Fruit fly (Drosophila melanogaster) whole organism, pupa: ENCODE measurements around the gene CG45049.

Experiments
- CG10348 ChIP-seq: fragments of 200-800 bp; sonication (Bioruptor generic); IDR thresholded peaks from 2 replicates; pipeline ENCODE4 v1.3.6; 2022; ENCODE audit warnings: missing biosample characterization, missing genetic modification characterization
- CG12605 ChIP-seq: fragments of 200-800 bp; sonication (Bioruptor generic); IDR thresholded peaks from 2 replicates; pipeline ENCODE4 v1.3.6; 2022; ENCODE audit warnings: missing biosample characterization, missing genetic modification characterization
- CG13204 ChIP-seq: fragments of 200-800 bp; sonication (Bioruptor generic); optimal IDR thresholded peaks from 2 replicates; lab custom pipeline; 2018; ENCODE audit warnings: missing biosample characterization, mild to moderate bottlenecking, missing genetic modification characterization, moderate library complexity
- CG14655 ChIP-seq: fragments of 200-800 bp; sonication (Bioruptor generic); optimal IDR thresholded peaks from 3 replicates; lab custom pipeline; 2017; ENCODE audit warnings: mild to moderate bottlenecking, missing biosample characterization, missing genetic modification reagents, missing genetic modification characterization
- CG15710 ChIP-seq: fragments of 200-800 bp; sonication (Bioruptor generic); optimal IDR thresholded peaks from 2 replicates; lab custom pipeline; 2018; ENCODE audit warnings: missing biosample characterization, mild to moderate bottlenecking, missing genetic modification characterization, moderate library complexity
- CG17806 ChIP-seq: fragments of 200-800 bp; sonication (Bioruptor generic); optimal IDR thresholded peaks from 2 replicates; lab custom pipeline; 2018; ENCODE audit warnings: missing biosample characterization, mild to moderate bottlenecking, missing genetic modification characterization, moderate library complexity
- CG32121 ChIP-seq: fragments of 200-800 bp; sonication (Bioruptor generic); IDR thresholded peaks from 2 replicates; pipeline ENCODE4 v1.3.6; 2022; ENCODE audit warnings: missing biosample characterization, missing genetic modification characterization
- CG34367 ChIP-seq: fragments of 200-800 bp; sonication (Bioruptor generic); optimal IDR thresholded peaks from 2 replicates; lab custom pipeline; 2018; ENCODE audit warnings: missing biosample characterization, mild to moderate bottlenecking, missing genetic modification characterization
- CG4496 ChIP-seq: fragments of 200-800 bp; sonication (Bioruptor generic); IDR thresholded peaks from 3 replicates; pipeline ENCODE4 v1.3.6; 2022; ENCODE audit warnings: missing biosample characterization, missing genetic modification characterization
- CG8159 ChIP-seq: fragments of 200-800 bp; sonication (Bioruptor generic); optimal IDR thresholded peaks from 3 replicates; lab custom pipeline; 2018; ENCODE audit warnings: missing biosample characterization, mild to moderate bottlenecking, missing genetic modification characterization, moderate library complexity
- CG8301 ChIP-seq: fragments of 200-800 bp; sonication (Bioruptor generic); optimal IDR thresholded peaks from 2 replicates; lab custom pipeline; 2018; ENCODE audit warnings: missing biosample characterization, mild to moderate bottlenecking, missing genetic modification characterization
- CG9948 ChIP-seq: fragments of 200-800 bp; sonication (Bioruptor generic); optimal IDR thresholded peaks from 2 replicates; lab custom pipeline; 2018; ENCODE audit warnings: missing biosample characterization, mild to moderate bottlenecking, missing genetic modification characterization, moderate library complexity
- D1 ChIP-seq: fragments of 200-800 bp; sonication (Bioruptor generic); optimal IDR thresholded peaks from 2 replicates; lab custom pipeline; 2018; ENCODE audit warnings: missing biosample characterization, mild to moderate bottlenecking, missing genetic modification characterization, moderate library complexity
- EcR ChIP-seq: fragments of 200-800 bp; sonication (Bioruptor generic); optimal IDR thresholded peaks from 3 replicates; lab custom pipeline; 2019; ENCODE audit warnings: missing biosample characterization, missing genetic modification characterization, mild to moderate bottlenecking, moderate library complexity, missing genetic modification reagents
- Ets98B ChIP-seq: fragments of 200-800 bp; sonication (Bioruptor generic); IDR thresholded peaks from 2 replicates; pipeline ENCODE4 v1.3.6; 2022; ENCODE audit warnings: missing biosample characterization, missing genetic modification characterization
- Pif1A ChIP-seq: fragments of 200-800 bp; sonication (Bioruptor generic); optimal IDR thresholded peaks from 3 replicates; lab custom pipeline; 2016; ENCODE audit warnings: missing biosample characterization, missing genetic modification characterization
- Pif1B ChIP-seq: fragments of 200-800 bp; sonication (Bioruptor generic); optimal IDR thresholded peaks from 3 replicates; lab custom pipeline; 2016; ENCODE audit warnings: missing biosample characterization, missing genetic modification characterization
- Snoo ChIP-seq: fragments of 200-800 bp; sonication (Bioruptor generic); optimal IDR thresholded peaks from 3 replicates; lab custom pipeline; 2017; ENCODE audit warnings: missing biosample characterization, mild to moderate bottlenecking, missing genetic modification characterization, inconsistent platforms
- fd96Ca ChIP-seq: fragments of 200-800 bp; sonication (Bioruptor generic); IDR thresholded peaks from 3 replicates; pipeline ENCODE4 v1.3.6; 2022; ENCODE audit warnings: missing biosample characterization, missing genetic modification characterization
- gl ChIP-seq: fragments of 200-800 bp; sonication (Bioruptor generic); optimal IDR thresholded peaks from 2 replicates; lab custom pipeline; 2018; ENCODE audit warnings: missing biosample characterization, mild to moderate bottlenecking, missing genetic modification characterization
- rn ChIP-seq: fragments of 200-800 bp; sonication (Bioruptor generic); IDR thresholded peaks from 2 replicates; pipeline ENCODE4 v1.3.6; 2022; ENCODE audit warnings: missing biosample characterization, missing genetic modification characterization

The CG45049 gene

dm6 chr3R:22757117-22757516 lies 30.4 kb downstream of the CG45049 start:
- TF ChIP-seq D1 (tag; lab: Kevin White, UChicago) (no peak), CG10348 (GFP tag; lab: Robert Waterston, UW) (no peak)

- TF ChIP-seq CG10348 (GFP tag; lab: Robert Waterston, UW) (no peak), Pif1B (no peak), D1 (tag; lab: Kevin White, UChicago) (no peak), gl (no peak)
These were observed 34.2 kb downstream of the CG45049 start, which contains the start of gene Nepl13 for dm6 chr3R:22760988-22761387. TSS of gene Nepl13 (minus strand) at chr3R:22761076.

- TF ChIP-seq rn: no peak
- TF ChIP-seq Pif1A: no peak
- TF ChIP-seq fd96Ca (GFP tag; lab: Robert Waterston, UW): no peak
- no peak for TF ChIP-seq EcR (GFP tag; lab: Kevin White, UChicago)
- TF ChIP-seq CG4496 (GFP tag; lab: Robert Waterston, UW): no peak
- no peak for TF ChIP-seq CG34367
- no peak for TF ChIP-seq CG9948 (tag; lab: Kevin White, UChicago)
- TF ChIP-seq, all 21 proteins: peak for 0
These were observed 36.8 kb downstream of the CG45049 start, which contains the start of gene Nepl14 for dm6 chr3R:22763587-22763986. TSS of gene Nepl14 (minus strand) at chr3R:22763711.

- no peak for TF ChIP-seq CG8301 (tag; lab: Kevin White, UChicago)
- TF ChIP-seq CG14655: no peak
- TF ChIP-seq Snoo (tag; lab: Kevin White, UChicago): no peak
- no peak for TF ChIP-seq Pif1B
These were observed 39.3 kb downstream of the CG45049 start, which contains the start of gene Nepl15 for dm6 chr3R:22766072-22766471. TSS of gene Nepl15 (minus strand) at chr3R:22766172.

dm6 chr3R:22767599-22767998 lies 40.8 kb downstream of the CG45049 start, which contains the start of gene CG13841:
TSS of gene CG13841 (minus strand) at chr3R:22767699.
- no peak for TF ChIP-seq CG17806
- TF ChIP-seq Pif1A: no peak
- TF ChIP-seq Pif1B: no peak
- no peak for TF ChIP-seq Snoo (tag; lab: Kevin White, UChicago)
- no peak for TF ChIP-seq CG13204
- no peak for TF ChIP-seq CG8159 (tag; lab: Kevin White, UChicago)
- no peak for TF ChIP-seq EcR (GFP tag; lab: Kevin White, UChicago)
- TF ChIP-seq CG9948 (tag; lab: Kevin White, UChicago): no peak
- no peak for TF ChIP-seq CG15710 (tag; lab: Kevin White, UChicago)
- TF ChIP-seq fd96Ca (GFP tag; lab: Robert Waterston, UW): no peak
- TF ChIP-seq CG14655: no peak
- TF ChIP-seq rn: no peak
- no peak for TF ChIP-seq CG12605 (GFP tag; lab: Robert Waterston, UW)
- TF ChIP-seq CG10348 (GFP tag; lab: Robert Waterston, UW): no peak
- no peak for TF ChIP-seq CG8301 (tag; lab: Kevin White, UChicago)
- TF ChIP-seq D1 (tag; lab: Kevin White, UChicago): no peak
- no peak for TF ChIP-seq CG34367
- no peak for TF ChIP-seq CG32121 (GFP tag; lab: Robert Waterston, UW)

dm6 chr3R:22768633-22769032 lies 41.9 kb downstream of the CG45049 start, which contains the start of gene CG43091:
TSS of gene CG43091 (minus strand) at chr3R:22768733.
- TF ChIP-seq CG8301 (tag; lab: Kevin White, UChicago) (no peak), CG14655 (no peak), CG32121 (GFP tag; lab: Robert Waterston, UW) (no peak), CG15710 (tag; lab: Kevin White, UChicago) (no peak), CG4496 (GFP tag; lab: Robert Waterston, UW) (no peak), CG9948 (tag; lab: Kevin White, UChicago) (no peak), gl (no peak), D1 (tag; lab: Kevin White, UChicago) (no peak), CG8159 (tag; lab: Kevin White, UChicago) (no peak), Pif1B (no peak), CG17806 (no peak), CG34367 (no peak), Ets98B (GFP tag; lab: Robert Waterston, UW) (no peak), rn (no peak), CG10348 (GFP tag; lab: Robert Waterston, UW) (no peak), Pif1A (no peak)

dm6 chr3R:22769567-22769966 lies 42.8 kb downstream of the CG45049 start, which contains the start of gene CG43092:
TSS of gene CG43092 (minus strand) at chr3R:22769667.
- TF ChIP-seq fd96Ca (GFP tag; lab: Robert Waterston, UW) (no peak), CG32121 (GFP tag; lab: Robert Waterston, UW) (no peak), CG9948 (tag; lab: Kevin White, UChicago) (no peak), CG10348 (GFP tag; lab: Robert Waterston, UW) (no peak), CG4496 (GFP tag; lab: Robert Waterston, UW) (no peak), CG17806 (no peak), gl (no peak)
- TF ChIP-seq, all 21 proteins: peak for 0

dm6 chr3R:22770207-22770606 lies 43.4 kb downstream of the CG45049 start, which contains the start of gene CG43093:
TSS of gene CG43093 (minus strand) at chr3R:22770307.
- TF ChIP-seq CG15710 (tag; lab: Kevin White, UChicago) (no peak), Ets98B (GFP tag; lab: Robert Waterston, UW) (no peak), Pif1A (no peak), CG9948 (tag; lab: Kevin White, UChicago) (no peak), CG10348 (GFP tag; lab: Robert Waterston, UW) (no peak), CG13204 (no peak), rn (no peak), CG14655 (no peak), fd96Ca (GFP tag; lab: Robert Waterston, UW) (no peak), gl (no peak), Pif1B (no peak), CG8301 (tag; lab: Kevin White, UChicago) (no peak), CG34367 (no peak), CG32121 (GFP tag; lab: Robert Waterston, UW) (no peak), EcR (GFP tag; lab: Kevin White, UChicago) (no peak), CG12605 (GFP tag; lab: Robert Waterston, UW) (no peak), CG17806 (no peak), D1 (tag; lab: Kevin White, UChicago) (no peak), CG4496 (GFP tag; lab: Robert Waterston, UW) (no peak), CG8159 (tag; lab: Kevin White, UChicago) (no peak)
